Worm (Caenorhabditis elegans): ENCODE data around the gene grl-30.

ce11 chrV:3600570-3600969, 44.5 kb downstream of the grl-30 start, which contains the start of gene T22F3.7:
- TF ChIP-seq cog-1 (tag; optimal IDR thresholded peaks at IDR 0.05) (no peak), flt-1 (GFP tag; IDR thresholded peaks at IDR 0.05) (no peak), tab-1 (GFP tag; IDR thresholded peaks at IDR 0.05) (no peak), T22C8.4 (GFP tag; IDR thresholded peaks at IDR 0.05) (no peak), klf-2 (GFP tag; conservative IDR thresholded peaks at IDR 0.05) (no peak), ztf-23 (GFP tag; IDR thresholded peaks at IDR 0.05) (no peak)

Measured in whole organism, midembryonic.